Worm (Caenorhabditis elegans) whole organism, mixed stage, embryonic: ENCODE measurements around the gene B0273.1.

Source experiments
- blmp-1 ChIP-seq: fragments of 150-350 bp; optimal IDR thresholded peaks from 2 replicates; lab custom pipeline; 2014; ENCODE audit warnings: missing biosample characterization, missing genetic modification characterization
- elt-1 ChIP-seq: sonication (generic microtip); optimal IDR thresholded peaks from 2 replicates; lab custom pipeline; 2017; ENCODE audit warnings: missing genetic modification characterization, mild to moderate bottlenecking, missing compliant biosample characterization, antibody characterized with exemption, moderate library complexity, borderline replicate concordance; ENCODE audit not compliant: insufficient read depth
- lin-13 ChIP-seq: fragments of 150-350 bp; optimal IDR thresholded peaks from 2 replicates; lab custom pipeline; 2014; ENCODE audit warnings: missing biosample characterization, missing genetic modification characterization
- nhr-2 ChIP-seq: fragments of 150-350 bp; optimal IDR thresholded peaks from 2 replicates; lab custom pipeline; 2014; ENCODE audit warnings: missing biosample characterization, missing genetic modification characterization
- nhr-28 ChIP-seq: fragments of 150-350 bp; optimal IDR thresholded peaks from 2 replicates; lab custom pipeline; 2014; ENCODE audit warnings: missing biosample characterization, missing genetic modification characterization
- sptf-1 ChIP-seq: sonication (generic microtip); optimal IDR thresholded peaks from 2 replicates; lab custom pipeline; 2017; ENCODE audit warnings: mild to moderate bottlenecking, missing genetic modification characterization, moderate library complexity, missing compliant biosample characterization
- unc-62 ChIP-seq: fragments of 150-350 bp; optimal IDR thresholded peaks from 2 replicates; lab custom pipeline; 2014; ENCODE audit warnings: missing biosample characterization, missing genetic modification reagents, missing genetic modification characterization

- TF ChIP-seq nhr-28, result no peak
- TF ChIP-seq unc-62 (GFP tag; lab: Kevin White, UChicago), result no peak
- TF ChIP-seq elt-1, result no peak
- no peak for TF ChIP-seq blmp-1 (tag; lab: Kevin White, UChicago)
- no peak for TF ChIP-seq lin-13
- TF ChIP-seq sptf-1 (tag; lab: Kevin White, UChicago), result no peak
- no peak for TF ChIP-seq nhr-2 (tag; lab: Kevin White, UChicago)
Measured at ce11 chrIV:5473098-5473497, 20.7 kb upstream of the B0273.1 start.
